Worm (Caenorhabditis elegans): Measurements from ENCODE around the gene C15B12.3.

C15B12.3 gene

DNA sequence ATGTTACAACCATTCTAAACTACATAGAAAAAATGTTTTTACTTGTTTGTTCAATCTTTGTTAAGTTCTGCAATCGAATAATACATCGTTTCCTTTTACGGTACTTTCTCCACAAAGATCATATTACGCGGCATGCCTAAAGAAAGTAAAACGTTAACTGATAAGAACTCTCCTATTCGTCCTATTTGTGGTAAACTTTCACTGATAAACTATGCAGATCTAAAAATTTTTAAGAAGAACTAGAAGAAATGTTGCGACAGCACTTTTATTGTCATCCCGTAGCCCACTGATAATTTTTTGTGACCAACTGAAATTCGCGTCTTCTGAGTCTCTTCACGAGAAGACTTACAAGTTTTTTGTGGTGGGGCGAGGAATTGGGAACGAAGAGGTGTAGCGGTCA is 40.2 kb downstream of the C15B12.3 start:
- TF ChIP-seq gei-8 (GFP tag; optimal IDR thresholded peaks at IDR 0.05) (no peak), tra-1 (GFP tag; IDR thresholded peaks at IDR 0.05) (no peak), egl-43 (GFP tag; IDR thresholded peaks at IDR 0.05) (no peak), duxl-1 (tag; optimal IDR thresholded peaks at IDR 0.05; ENCODE audit: poor library complexity) (no peak), fkh-10 (GFP tag; optimal IDR thresholded peaks at IDR 0.05) (no peak), nhr-77 (tag; optimal IDR thresholded peaks at IDR 0.05) (peak; percentile 90), nhr-28 (tag; optimal IDR thresholded peaks at IDR 0.05) (peak; percentile 95), F44E2.7 (GFP tag; IDR thresholded peaks at IDR 0.05) (no peak), hlh-11 (tag; optimal IDR thresholded peaks at IDR 0.05) (peak; percentile 71), nhr-10 (tag; optimal IDR thresholded peaks at IDR 0.05) (no peak), lin-1 (GFP tag; IDR thresholded peaks at IDR 0.05) (0 out of 2 replicates have a peak, but pooled peaks have one; percentile 36), pha-4 (GFP tag; IDR thresholded peaks at IDR 0.05) (no peak), pha-4 (tag; optimal IDR thresholded peaks at IDR 0.05) (no peak), dmd-9 (GFP tag; IDR thresholded peaks at IDR 0.05) (no peak), hlh-30 (tag; optimal IDR thresholded peaks at IDR 0.05; ENCODE audit: insufficient read depth) (no peak), dmd-6 (GFP tag; IDR thresholded peaks at IDR 0.05) (peak; percentile 80), unc-39 (tag; optimal IDR thresholded peaks at IDR 0.05) (no peak), nhr-237 (tag; optimal IDR thresholded peaks at IDR 0.05) (no peak), ceh-82 (tag; optimal IDR thresholded peaks at IDR 0.05) (no peak), Y48G9A.11 (GFP tag; IDR thresholded peaks at IDR 0.05) (no peak), nhr-48 (tag; optimal IDR thresholded peaks at IDR 0.05) (no peak), aly-2 (tag; optimal IDR thresholded peaks at IDR 0.05) (no peak), hmg-1.1 (GFP tag; IDR thresholded peaks at IDR 0.05) (no peak), T20F7.1 (GFP tag; optimal IDR thresholded peaks at IDR 0.05) (no peak), F49E8.2 (tag; optimal IDR thresholded peaks at IDR 0.05; ENCODE audit: borderline replicate concordance) (no peak), ceh-32 (tag; optimal IDR thresholded peaks at IDR 0.05; ENCODE audit: poor library complexity) (no peak), nhr-41 (GFP tag; IDR thresholded peaks at IDR 0.05) (no peak), dve-1 (tag; optimal IDR thresholded peaks at IDR 0.05; ENCODE audit: insufficient read depth) (peak; percentile 89), ceh-44 (GFP tag; IDR thresholded peaks at IDR 0.05) (no peak), jun-1 (tag; optimal IDR thresholded peaks at IDR 0.05) (no peak), snpc-1.2 (GFP tag; IDR thresholded peaks at IDR 0.05) (no peak), lin-29 (GFP tag; IDR thresholded peaks at IDR 0.05) (no peak), ceh-28 (tag; optimal IDR thresholded peaks at IDR 0.05) (no peak), lsy-2 (tag; optimal IDR thresholded peaks at IDR 0.05) (no peak), zag-1 (tag; optimal IDR thresholded peaks at IDR 0.05) (no peak), snpc-4 (tag; optimal IDR thresholded peaks at IDR 0.05) (no peak), daf-8 (GFP tag; IDR thresholded peaks at IDR 0.05) (no peak), tag-97 (GFP tag; IDR thresholded peaks at IDR 0.05) (no peak), nhr-102 (tag; optimal IDR thresholded peaks at IDR 0.05) (peak; percentile 43), daf-16 (GFP tag; optimal IDR thresholded peaks at IDR 0.05) (no peak), daf-16 (tag; optimal IDR thresholded peaks at IDR 0.05) (peak; percentile 75), Y75B8A.6 (GFP tag; IDR thresholded peaks at IDR 0.05) (no peak), F37D6.2 (tag; optimal IDR thresholded peaks at IDR 0.05) (no peak), fos-1 (tag; optimal IDR thresholded peaks at IDR 0.05) (no peak), F26F4.8 (GFP tag; conservative IDR thresholded peaks at IDR 0.05) (no peak), mdl-1 (tag; optimal IDR thresholded peaks at IDR 0.05) (peak in 1 of 2 experiments; percentile 36), zfp-3 (GFP tag; conservative IDR thresholded peaks at IDR 0.05) (no peak), pqm-1 (tag; optimal IDR thresholded peaks at IDR 0.05) (peak; percentile 96), nhr-111 (GFP tag; optimal IDR thresholded peaks at IDR 0.05) (no peak), egl-27 (tag; optimal IDR thresholded peaks at IDR 0.05) (no peak), mep-1 (tag; optimal IDR thresholded peaks at IDR 0.05) (no peak), ZK337.2 (GFP tag; IDR thresholded peaks at IDR 0.05) (no peak), skn-1 (tag; optimal IDR thresholded peaks at IDR 0.05) (no peak)

All from whole organism, L4 larva.